Worm (Caenorhabditis elegans) whole organism, L2 larva: ENCODE measurements around the gene unc-132.

Experiments used
- ZK546.5 ChIP-seq: sonication (generic microtip); optimal IDR thresholded peaks from 2 replicates; lab custom pipeline; 2017; ENCODE audit warnings: missing biosample characterization, missing genetic modification characterization
- aly-2 ChIP-seq: fragments of 150-350 bp; optimal IDR thresholded peaks from 2 replicates; lab custom pipeline; 2014; ENCODE audit warnings: missing biosample characterization, missing genetic modification characterization
- ama-1 ChIP-seq: fragments of 150-350 bp; optimal IDR thresholded peaks from 2 replicates; lab custom pipeline; 2018; ENCODE audit warnings: inconsistent platforms
- blmp-1 ChIP-seq: sonication (generic microtip); optimal IDR thresholded peaks from 2 replicates; lab custom pipeline; 2017; ENCODE audit warnings: missing genetic modification characterization, mild to moderate bottlenecking, missing compliant biosample characterization, antibody characterized with exemption, moderate library complexity; ENCODE audit not compliant: insufficient read depth
- crh-2 ChIP-seq: sonication (generic microtip); optimal IDR thresholded peaks from 2 replicates; lab custom pipeline; 2017; ENCODE audit warnings: missing biosample characterization, missing genetic modification characterization
- dmd-4 ChIP-seq: sonication (generic microtip); optimal IDR thresholded peaks from 2 replicates; lab custom pipeline; 2017; ENCODE audit warnings: missing biosample characterization, missing genetic modification characterization
- elt-1 ChIP-seq: fragments of 150-350 bp; optimal IDR thresholded peaks from 2 replicates; lab custom pipeline; 2014; ENCODE audit warnings: missing biosample characterization, missing genetic modification characterization
- elt-3 ChIP-seq: sonication (generic microtip); optimal IDR thresholded peaks from 2 replicates; lab custom pipeline; 2017; ENCODE audit warnings: missing biosample characterization, missing genetic modification characterization
- skn-1 ChIP-seq: sonication (generic microtip); optimal IDR thresholded peaks from 2 replicates; lab custom pipeline; 2017; ENCODE audit warnings: missing biosample characterization, missing genetic modification characterization
- unc-55 ChIP-seq: fragments of 150-350 bp; sonication (generic microtip); optimal IDR thresholded peaks from 3 replicates; lab custom pipeline; 2014; ENCODE audit warnings: missing biosample characterization, missing genetic modification reagents, missing genetic modification characterization
- ztf-1 ChIP-seq: fragments of 200-800 bp; sonication (Bioruptor generic); conservative IDR thresholded peaks from 2 replicates; pipeline ENCODE4 v1.3.6; 2022; ENCODE audit warnings: missing genetic modification characterization, missing compliant biosample characterization
- ztf-11 ChIP-seq: sonication (generic microtip); optimal IDR thresholded peaks from 2 replicates; lab custom pipeline; 2017; ENCODE audit warnings: missing biosample characterization, missing genetic modification characterization
- ztf-4 ChIP-seq: fragments of 150-350 bp; optimal IDR thresholded peaks from 2 replicates; lab custom pipeline; 2014; ENCODE audit warnings: missing biosample characterization, missing genetic modification characterization

ce11 chrV:3703888-3704287 lies 17.0 kb downstream of the unc-132 start:
- TF ChIP-seq ztf-11 (tag; lab: Kevin White, UChicago) (no peak), elt-1 (tag; lab: Kevin White, UChicago) (no peak), dmd-4 (no peak), ztf-1 (GFP tag; lab: Robert Waterston, UW) (no peak), ZK546.5 (tag; lab: Kevin White, UChicago) (no peak), blmp-1 (no peak), elt-3 (no peak), skn-1 (tag; lab: Kevin White, UChicago) (no peak), aly-2 (no peak), unc-55 (peak; percentile 69), ama-1 (lab: Kevin White, UChicago) (no peak), ztf-4 (peak; percentile 28), crh-2 (tag; lab: Kevin White, UChicago) (peak; percentile 40)
